Worm (Caenorhabditis elegans) whole organism, early embryonic: ENCODE data around the gene ZK1010.12.

ENCODE experiments used
- F13C5.2 ChIP-seq: sonication (generic microtip); optimal IDR thresholded peaks from 2 replicates; lab custom pipeline; 2017; ENCODE audit warnings: mild to moderate bottlenecking, missing genetic modification characterization, inconsistent platforms, missing compliant biosample characterization
- ama-1 ChIP-seq: fragments of 150-350 bp; optimal IDR thresholded peaks from 2 replicates; lab custom pipeline; 2014
- flt-1 ChIP-seq: fragments of 200-800 bp; sonication (Bioruptor generic); IDR thresholded peaks from 2 replicates; pipeline ENCODE4 v1.3.6; 2022; ENCODE audit warnings: missing genetic modification characterization, missing compliant biosample characterization

- TF ChIP-seq flt-1 (GFP tag; lab: Robert Waterston, UW) = no peak
- no peak for TF ChIP-seq ama-1 (lab: Kevin White, UChicago)
- TF ChIP-seq F13C5.2 (tag; lab: Kevin White, UChicago) = no peak
Measured at ce11 chrIII:12952615-12953014, 38.5 kb upstream of the ZK1010.12 start.
